Fruit fly (Drosophila melanogaster): ENCODE measurements around the gene pav.
A peak's percentile ranks its signal among the peaks of the same experiment; 100 is the strongest.

pav gene

DNA sequence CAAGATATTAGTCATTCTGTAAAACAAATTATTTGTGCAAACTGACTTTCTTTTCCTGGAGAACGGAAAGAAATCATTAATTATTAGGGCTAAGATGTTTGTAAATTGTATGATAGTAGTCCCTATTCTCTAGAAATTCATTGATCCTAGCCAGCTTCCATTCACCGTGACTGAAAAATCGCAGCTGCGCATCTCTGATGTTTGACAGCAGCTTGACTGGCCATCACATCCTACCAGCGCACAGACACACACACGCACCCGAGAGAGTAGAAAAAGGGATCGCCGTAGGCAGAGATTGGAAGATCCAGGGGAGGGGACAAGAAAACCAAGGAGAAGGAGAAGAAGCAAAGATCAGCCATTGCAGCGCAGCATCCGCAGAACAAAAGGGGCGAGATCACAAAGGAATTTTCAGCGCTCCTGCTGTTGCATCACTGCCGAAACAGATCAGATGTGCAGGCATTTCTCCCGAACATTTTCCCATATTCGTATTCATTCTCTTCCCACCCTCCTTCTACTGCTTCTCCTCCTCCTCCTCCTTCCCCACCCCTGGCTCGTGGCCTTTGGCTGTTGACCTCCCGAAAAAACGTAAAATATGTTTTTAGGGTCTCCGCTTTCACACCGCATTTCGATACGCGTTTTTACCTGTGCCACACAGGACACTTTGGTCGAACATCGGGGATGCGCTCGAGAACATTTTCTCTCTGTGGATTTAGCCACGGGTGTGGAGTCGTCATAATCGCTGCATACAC is 10.5 kb downstream of the pav start:
- TF ChIP-seq CTCF (optimal IDR thresholded peaks at IDR 0.05) (no peak), CG8478 (optimal IDR thresholded peaks at IDR 0.05) (no peak)

- TF ChIP-seq CTCF (optimal IDR thresholded peaks at IDR 0.05) (no peak), CG8478 (optimal IDR thresholded peaks at IDR 0.05) (no peak)
These were observed 11.2 kb downstream of the pav start for dm6 chr3L:4253611-4254300.

- no peak for TF ChIP-seq CTCF (optimal IDR thresholded peaks at IDR 0.05)
- TF ChIP-seq CG8478 (optimal IDR thresholded peaks at IDR 0.05): no peak
These were observed 11.8 kb downstream of the pav start, which contains the start of the genes ago and CG1265 for dm6 chr3L:4254301-4254834. Gene ago (minus strand): TSS chr3L:4254306. Gene CG1265 (plus strand): TSS chr3L:4254776.

dm6 chr3L:4259102-4259558 is 16.6 kb downstream of the pav start, which contains the start of the genes CG15011 and CG1309:
Gene CG15011 (minus strand): TSS chr3L:4259152.
Gene CG1309 (plus strand): TSS chr3L:4259430.
- TF ChIP-seq CG8478 (optimal IDR thresholded peaks at IDR 0.05) (no peak), CTCF (optimal IDR thresholded peaks at IDR 0.05) (peak in 1 of 2 experiments; percentile 2)

DNA sequence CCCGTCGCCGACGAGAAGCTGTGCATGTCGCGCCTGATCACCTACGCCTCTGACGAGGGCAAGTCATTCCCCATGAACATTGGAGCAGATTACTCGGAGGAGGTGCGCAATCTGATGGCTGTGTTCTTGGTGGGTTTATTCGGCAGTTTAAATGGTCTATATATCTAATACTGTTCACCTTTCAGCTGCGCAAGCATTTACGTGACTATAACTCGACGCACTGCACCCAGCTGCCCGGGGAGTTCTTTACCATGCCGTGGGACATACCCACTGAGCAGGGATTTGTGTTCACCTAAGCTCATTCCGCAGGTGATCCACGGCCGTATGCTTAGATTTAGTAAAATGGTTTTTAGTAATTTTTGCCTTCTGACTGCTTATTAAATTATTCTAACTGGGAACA is 18.6 kb downstream of the pav start:
- TF ChIP-seq CTCF (optimal IDR thresholded peaks at IDR 0.05): no peak
- no peak for TF ChIP-seq CG8478 (optimal IDR thresholded peaks at IDR 0.05)

dm6 chr3L:4262384-4262783 is 19.9 kb downstream of the pav start, which contains the start of the genes CG11586 and VhaM9.7-a:
Gene CG11586 (minus strand): TSS chr3L:4262470.
Gene VhaM9.7-a (plus strand): TSS chr3L:4262705.
- TF ChIP-seq CTCF (optimal IDR thresholded peaks at IDR 0.05) (no peak), CG8478 (optimal IDR thresholded peaks at IDR 0.05) (no peak)

dm6 chr3L:4263502-4263901 is 21.0 kb downstream of the pav start, which contains the start of gene CG1273:
Gene CG1273 (plus strand): TSS chr3L:4263719.
- no peak for TF ChIP-seq CTCF (optimal IDR thresholded peaks at IDR 0.05)
- TF ChIP-seq CG8478 (optimal IDR thresholded peaks at IDR 0.05): no peak

DNA sequence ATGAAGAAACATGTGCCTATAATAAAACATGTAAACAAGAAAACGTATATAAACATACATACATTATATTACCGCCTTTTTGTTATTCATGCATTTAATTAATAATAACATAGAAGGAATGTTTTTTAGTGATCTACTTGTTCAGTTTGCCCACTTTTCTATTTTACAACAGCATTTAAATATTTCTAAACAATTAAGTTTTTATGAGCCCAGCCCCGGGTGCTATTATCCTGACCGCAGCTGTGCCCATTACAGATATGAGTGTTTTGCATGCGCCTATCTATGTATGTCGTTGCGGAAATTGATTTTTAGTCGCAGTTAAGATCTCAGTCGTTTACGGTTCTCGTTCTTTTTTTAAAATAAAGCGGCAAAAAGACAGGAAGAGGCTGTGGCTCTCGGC is 22.4 kb downstream of the pav start:
- TF ChIP-seq CTCF (optimal IDR thresholded peaks at IDR 0.05) (no peak), CG8478 (optimal IDR thresholded peaks at IDR 0.05) (no peak)

- TF ChIP-seq CTCF (optimal IDR thresholded peaks at IDR 0.05): no peak
- no peak for TF ChIP-seq CG8478 (optimal IDR thresholded peaks at IDR 0.05)
These were observed 23.3 kb downstream of the pav start for dm6 chr3L:4265836-4266235.

DNA sequence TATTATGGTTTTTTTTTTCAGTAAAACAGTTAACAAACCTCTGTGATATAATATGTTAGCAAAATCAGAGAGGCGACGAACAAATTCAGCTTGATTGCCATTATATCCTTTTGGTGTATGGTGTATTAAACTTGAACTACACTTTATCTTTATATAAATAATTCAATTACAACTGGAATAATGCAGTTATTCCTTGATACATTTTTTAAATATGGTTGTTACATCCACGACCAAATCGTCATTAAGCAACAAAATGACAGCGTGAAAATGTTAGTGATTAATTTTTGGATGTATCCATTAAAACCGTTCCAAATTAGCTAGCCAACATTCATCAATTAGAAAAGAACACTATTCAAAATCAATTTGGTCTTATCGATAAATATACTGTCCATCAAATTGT is 24.9 kb downstream of the pav start, which contains the start of gene CG33764:
CG33764 (minus strand) TSS at position 101 of the 400 bp plus-strand sequence.
- TF ChIP-seq CG8478 (optimal IDR thresholded peaks at IDR 0.05) (no peak), CTCF (optimal IDR thresholded peaks at IDR 0.05) (no peak)

- TF ChIP-seq CTCF (optimal IDR thresholded peaks at IDR 0.05): no peak
- no peak for TF ChIP-seq CG8478 (optimal IDR thresholded peaks at IDR 0.05)
These were observed 26.7 kb downstream of the pav start for dm6 chr3L:4269208-4269607.

- no peak for TF ChIP-seq CG8478 (optimal IDR thresholded peaks at IDR 0.05)
- no peak for TF ChIP-seq CTCF (optimal IDR thresholded peaks at IDR 0.05)
These were observed 27.4 kb downstream of the pav start for dm6 chr3L:4269920-4270319.

DNA sequence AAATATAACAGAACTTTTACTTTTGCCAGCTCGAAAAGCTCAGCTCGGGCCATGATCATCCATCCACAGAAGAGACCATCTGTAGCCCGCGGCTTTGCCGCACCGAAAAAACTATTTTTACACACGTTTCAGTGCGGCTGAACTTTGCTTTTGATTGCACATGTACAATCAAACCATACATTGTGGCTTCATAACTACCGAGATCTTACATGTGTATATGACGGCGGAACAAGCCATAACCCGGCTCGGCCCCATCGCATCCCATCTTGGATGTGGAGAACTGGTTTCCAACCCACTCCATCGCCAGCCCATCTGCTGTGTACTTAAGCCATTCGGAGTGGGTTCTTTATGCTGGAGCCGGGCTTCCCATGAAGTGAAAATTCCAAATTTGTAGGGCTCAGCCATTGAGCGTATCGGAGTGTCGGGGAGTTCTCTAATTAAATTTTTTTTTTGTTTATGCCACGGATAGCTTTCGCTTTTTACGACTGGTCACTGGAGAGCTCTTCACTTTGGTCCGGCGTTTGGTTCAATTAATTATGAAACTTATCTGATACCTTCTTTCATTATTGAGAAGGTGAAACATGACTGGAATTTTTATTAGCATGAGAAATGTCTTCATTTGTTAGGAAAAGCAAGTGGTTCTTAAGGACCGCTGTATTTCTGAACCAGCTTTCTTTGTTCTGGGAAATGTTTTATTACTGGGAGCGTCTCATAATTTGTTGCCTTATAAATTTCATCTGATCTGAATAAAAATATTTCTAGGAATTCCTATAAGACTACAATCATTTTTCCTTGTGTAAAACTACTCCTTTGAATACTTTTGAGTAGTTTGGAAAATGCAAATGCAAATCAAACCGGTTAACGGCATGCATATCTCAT is 28.7 kb downstream of the pav start:
- no peak for TF ChIP-seq CG8478 (optimal IDR thresholded peaks at IDR 0.05)
- no peak for TF ChIP-seq CTCF (optimal IDR thresholded peaks at IDR 0.05)

DNA sequence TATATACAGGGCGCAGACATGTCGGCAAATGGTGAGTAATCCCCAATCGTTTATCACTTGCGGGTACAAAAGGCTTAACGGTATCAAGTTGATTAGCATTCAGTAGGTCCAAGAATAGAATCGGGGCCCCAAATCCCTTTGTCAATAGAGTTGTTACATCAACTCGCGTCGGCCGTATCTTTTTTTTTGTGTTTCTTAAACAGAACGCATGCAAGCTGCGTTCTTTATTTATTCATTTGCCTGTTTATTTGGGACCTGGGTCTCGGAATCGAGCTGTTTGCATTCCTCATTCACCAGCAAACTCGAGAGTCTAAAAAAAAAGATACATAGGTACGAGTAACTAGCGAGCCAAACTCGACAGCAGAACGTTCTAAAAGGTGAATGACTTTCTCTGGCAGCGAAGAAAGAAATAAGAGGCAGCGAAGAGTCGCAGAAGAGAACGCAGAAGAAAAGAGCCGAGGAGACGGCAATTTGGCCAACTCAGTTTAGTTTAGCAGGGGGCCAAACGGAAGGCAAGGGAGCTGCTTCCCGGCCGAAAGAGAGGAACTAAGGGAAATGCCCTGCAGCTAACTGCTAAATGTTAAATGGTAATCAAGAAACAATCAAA is 29.7 kb downstream of the pav start:
- TF ChIP-seq CTCF (optimal IDR thresholded peaks at IDR 0.05): no peak
